Fruit fly (Drosophila melanogaster) Kc167 (cell line): ENCODE results near the gene GatA.

Source experiments
- Myc ChIP-seq: fragments of >200 bp; optimal IDR thresholded peaks from 2 replicates; lab custom pipeline; 2017; ENCODE audit warnings: missing external identifiers
- Sin3A ChIP-seq: fragments of >200 bp; optimal IDR thresholded peaks from 2 replicates; lab custom pipeline; 2018; ENCODE audit warnings: missing external identifiers
- h ChIP-seq: fragments of >200 bp; optimal IDR thresholded peaks from 3 replicates; lab custom pipeline; 2018; ENCODE audit warnings: missing external identifiers
- insv ChIP-seq: fragments of >200 bp; optimal IDR thresholded peaks from 3 replicates; lab custom pipeline; 2018; ENCODE audit warnings: missing external identifiers
- psq ChIP-seq: fragments of >200 bp; optimal IDR thresholded peaks from 2 replicates; lab custom pipeline; 2017; ENCODE audit warnings: missing external identifiers
- ttk ChIP-seq: sonication (Bioruptor generic); optimal IDR thresholded peaks from 2 replicates; lab custom pipeline; 2017; ENCODE audit warnings: missing external identifiers

dm6 chr3R:19066965-19067614, 38.4 kb upstream of the GatA start:
- TF ChIP-seq psq (no peak), ttk (lab: Kevin White, UChicago) (no peak), Sin3A (no peak), h (lab: Kevin White, UChicago) (no peak), insv (lab: Kevin White, UChicago) (no peak), Myc (lab: Kevin White, UChicago) (no peak)
